Fruit fly (Drosophila melanogaster) whole organism: ENCODE measurements around the gene HLH4C.

Source experiments
- CG8478 ChIP-seq: fragments of >200 bp; optimal IDR thresholded peaks from 2 replicates; lab custom pipeline; 2018; ENCODE audit warnings: inconsistent platforms
- Dll ChIP-seq: fragments of >200 bp; optimal IDR thresholded peaks from 2 replicates; lab custom pipeline; 2017
- EcR ChIP-seq, 2 experiments: fragments of >200 bp; optimal IDR thresholded peaks; 2 replicates each; lab custom pipeline; 2017; ENCODE audit warnings: missing biosample characterization in 2 of 2, missing genetic modification characterization in 2 of 2, missing genetic modification reagents in 2 of 2
- pan ChIP-seq: fragments of >200 bp; optimal IDR thresholded peaks from 2 replicates; lab custom pipeline; 2017
- psq ChIP-seq: fragments of >200 bp; optimal IDR thresholded peaks from 2 replicates; lab custom pipeline; 2017
- usp ChIP-seq: fragments of >200 bp; optimal IDR thresholded peaks from 2 replicates; lab custom pipeline; 2017; ENCODE audit warnings: missing biosample characterization, missing genetic modification characterization, mixed read lengths

The HLH4C gene

DNA sequence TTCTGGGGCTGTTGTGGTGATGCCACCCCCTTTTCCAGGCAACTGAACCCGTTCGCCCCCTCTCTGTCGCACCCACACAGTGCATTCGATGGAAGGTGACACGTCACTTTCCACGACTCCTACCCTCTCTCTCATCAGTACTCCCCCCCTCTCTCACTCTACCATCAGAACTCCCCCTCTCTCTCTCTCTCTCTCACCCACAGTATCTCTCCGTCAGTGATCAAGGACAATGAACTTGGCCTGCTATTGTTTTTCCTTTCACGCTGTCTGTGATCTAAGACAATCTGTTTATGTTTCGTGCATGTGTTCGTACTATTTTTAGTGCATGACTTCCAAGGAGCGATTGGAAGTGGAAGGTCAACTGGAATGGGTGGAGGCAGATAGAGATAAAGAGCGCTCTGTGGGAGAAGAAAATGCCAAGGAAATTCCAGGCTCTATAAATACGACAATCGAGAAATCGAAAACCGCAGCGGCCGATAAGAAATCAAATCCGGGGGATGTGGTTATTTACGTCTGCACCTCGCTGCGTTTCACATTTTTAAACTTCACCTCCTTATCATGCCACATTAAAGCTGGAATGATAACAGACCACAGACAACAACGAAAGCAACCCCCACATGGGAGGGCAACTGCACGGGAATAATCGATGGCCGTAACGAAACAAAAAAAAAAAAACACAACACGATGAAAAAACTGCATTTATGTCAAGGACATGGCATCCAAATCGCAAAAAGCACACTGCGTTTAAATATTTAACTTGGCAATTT lies 31.1 kb upstream of the HLH4C start:
- TF ChIP-seq EcR (GFP tag; optimal IDR thresholded peaks at IDR 0.05; lab: Kevin White, UChicago) (peak in 1 of 2 experiments; percentile 75), CG8478 (no peak)

DNA sequence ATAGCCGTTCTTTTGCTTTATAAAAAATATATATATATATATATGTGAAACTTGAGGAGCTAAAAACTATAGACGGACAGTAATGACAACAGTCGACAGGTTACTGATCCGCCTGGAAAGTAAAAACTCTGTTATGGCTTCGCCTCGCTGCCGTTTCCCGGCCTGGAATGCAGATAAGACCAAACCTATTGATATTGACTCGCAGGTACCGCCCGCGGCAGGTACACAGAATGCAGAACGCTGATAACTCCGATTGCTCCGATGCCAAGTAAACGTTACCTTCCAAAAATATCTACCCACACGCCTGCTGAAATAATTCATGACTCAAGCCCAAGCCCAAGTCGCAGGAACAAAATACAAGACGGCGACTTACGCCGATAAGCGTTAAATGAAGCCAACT lies 30.2 kb upstream of the HLH4C start:
- no peak for TF ChIP-seq pan
- no peak for TF ChIP-seq CG8478
- no peak for TF ChIP-seq psq (lab: Kevin White, UChicago)
- no peak for TF ChIP-seq Dll (lab: Kevin White, UChicago)
- no peak for TF ChIP-seq usp (GFP tag; lab: Kevin White, UChicago)
- no peak for TF ChIP-seq EcR (GFP tag; optimal IDR thresholded peaks at IDR 0.05; lab: Kevin White, UChicago)

DNA sequence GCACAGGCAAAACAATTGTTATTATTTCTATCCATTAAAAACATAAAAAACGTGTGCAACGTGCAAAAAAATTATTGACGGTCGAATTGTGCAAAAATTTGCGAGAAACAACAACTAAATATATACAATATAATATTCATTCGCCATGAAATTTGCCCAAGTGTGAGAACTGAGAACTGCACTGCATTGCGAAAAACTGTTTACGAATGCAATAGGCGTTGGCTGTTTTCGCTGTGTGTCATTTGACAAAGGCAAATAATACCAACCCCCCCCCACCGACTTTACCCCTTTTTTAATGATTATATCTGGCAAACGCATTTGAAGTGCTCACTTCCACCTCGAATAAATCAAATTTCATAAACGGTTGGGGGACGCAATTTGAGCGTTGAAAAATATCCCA lies 27.8 kb upstream of the HLH4C start:
- TF ChIP-seq pan (no peak), EcR (GFP tag; optimal IDR thresholded peaks at IDR 0.05; lab: Kevin White, UChicago) (no peak), usp (GFP tag; lab: Kevin White, UChicago) (no peak), Dll (lab: Kevin White, UChicago) (no peak), CG8478 (no peak)

DNA sequence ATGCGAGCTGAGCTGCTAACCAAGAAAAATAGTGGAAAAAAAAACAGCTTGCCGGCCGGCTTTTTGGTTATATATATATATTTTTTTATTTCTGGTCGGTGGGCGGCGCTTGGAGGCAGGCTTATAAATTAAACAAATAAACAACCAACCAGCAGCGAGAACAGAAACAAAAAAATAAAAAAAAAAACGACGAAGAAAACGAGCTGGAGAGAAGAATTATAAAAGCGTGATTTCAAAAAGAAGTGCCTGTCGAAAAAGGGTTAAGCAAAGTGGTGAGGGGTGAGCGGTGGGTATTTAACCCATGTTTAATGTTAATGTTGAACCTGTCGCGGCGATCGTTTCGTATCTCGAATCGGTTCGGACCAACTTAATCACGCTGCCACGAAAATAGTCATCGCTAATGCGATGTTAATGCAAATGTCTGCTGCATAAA lies 24.0 kb upstream of the HLH4C start:
- no peak for TF ChIP-seq psq (lab: Kevin White, UChicago)
- TF ChIP-seq Dll (lab: Kevin White, UChicago) = no peak
- TF ChIP-seq EcR (GFP tag; optimal IDR thresholded peaks at IDR 0.05; lab: Kevin White, UChicago) = no peak
- no peak for TF ChIP-seq CG8478
- TF ChIP-seq pan = no peak
- no peak for TF ChIP-seq usp (GFP tag; lab: Kevin White, UChicago)

DNA sequence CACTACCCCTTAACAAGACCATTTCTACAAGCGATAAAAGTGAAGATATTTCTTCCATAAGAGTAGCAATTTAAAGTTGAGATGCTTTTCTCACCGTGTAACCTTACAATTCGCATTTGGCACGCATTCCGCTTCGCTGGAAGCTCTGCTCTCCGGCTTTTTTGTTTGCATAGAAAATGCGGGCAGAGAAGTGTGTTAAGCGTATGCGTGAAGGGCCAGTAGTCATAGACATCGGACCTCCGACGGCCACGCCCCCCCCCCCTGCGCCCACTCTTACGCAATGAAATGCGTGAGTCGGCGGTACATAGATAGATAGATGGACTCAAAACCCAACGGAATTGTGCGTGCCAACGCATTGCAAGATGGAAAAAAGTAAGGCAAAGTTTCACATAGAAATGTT lies 22.2 kb upstream of the HLH4C start:
- TF ChIP-seq psq (lab: Kevin White, UChicago) (no peak), pan (no peak), EcR (GFP tag; optimal IDR thresholded peaks at IDR 0.05; lab: Kevin White, UChicago) (no peak), CG8478 (no peak), usp (GFP tag; lab: Kevin White, UChicago) (no peak), Dll (lab: Kevin White, UChicago) (no peak)

DNA sequence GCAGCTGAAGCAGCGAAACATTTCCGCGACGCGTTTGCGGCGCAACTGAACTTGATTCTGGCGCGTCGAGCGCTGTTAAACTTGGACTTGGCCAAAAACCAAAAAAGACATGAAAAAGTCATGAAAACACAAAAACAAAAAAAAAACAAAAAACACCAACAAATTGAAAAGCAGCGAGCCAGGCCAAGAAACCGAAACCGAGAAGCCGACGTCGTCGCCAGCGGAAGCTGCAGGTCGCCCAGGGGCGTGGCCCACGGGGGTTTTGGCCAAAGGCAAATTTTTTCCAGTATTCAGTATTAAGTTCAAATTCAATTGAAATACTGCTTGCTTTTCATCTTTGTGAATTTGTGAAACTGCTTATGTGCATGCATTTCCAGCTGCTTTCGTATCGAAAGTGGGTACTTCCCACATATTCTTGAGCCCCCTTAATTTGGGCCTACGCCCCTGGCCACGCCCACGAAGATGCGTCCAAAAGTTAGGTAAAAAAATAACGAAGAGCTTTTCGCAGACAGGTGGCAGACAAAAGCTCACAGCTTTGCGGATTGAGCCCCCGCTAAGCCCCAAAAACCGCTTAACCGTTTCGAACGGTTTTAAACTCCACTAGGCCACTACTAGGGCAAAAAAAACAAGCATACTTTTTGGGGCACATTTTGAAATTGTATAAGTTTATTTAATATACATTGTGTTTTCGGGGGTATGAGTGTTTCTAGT lies 19.6 kb upstream of the HLH4C start, which contains the start of gene CG3009:
CG3009 (minus strand) TSS at position 51 of the 711 bp plus-strand sequence.
- TF ChIP-seq EcR (GFP tag; optimal IDR thresholded peaks at IDR 0.05; lab: Kevin White, UChicago) (no peak), Dll (lab: Kevin White, UChicago) (no peak), pan (no peak), CG8478 (no peak), psq (lab: Kevin White, UChicago) (no peak), usp (GFP tag; lab: Kevin White, UChicago) (no peak)

DNA sequence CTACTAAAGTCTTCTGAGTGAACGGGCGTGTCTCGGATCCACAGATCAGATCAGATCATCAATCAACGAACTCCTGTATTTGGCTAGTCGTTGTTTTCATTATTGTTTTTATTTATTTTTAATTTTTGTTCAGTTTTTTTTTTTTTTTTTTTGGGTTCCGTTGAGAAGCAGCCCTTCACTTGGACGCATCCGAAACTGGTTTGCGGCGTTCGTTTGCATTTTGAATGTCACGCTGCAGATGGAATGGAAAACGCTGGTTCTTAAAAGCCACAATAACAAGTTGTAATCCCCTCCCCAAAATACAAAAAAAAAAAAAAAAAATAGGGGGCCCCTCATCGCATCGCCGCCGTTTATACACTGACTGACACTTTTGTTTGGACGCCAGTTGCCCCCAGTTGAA lies 16.9 kb upstream of the HLH4C start:
- TF ChIP-seq CG8478 = no peak
- TF ChIP-seq Dll (lab: Kevin White, UChicago) = no peak
- no peak for TF ChIP-seq pan
- TF ChIP-seq psq (lab: Kevin White, UChicago) = no peak
- TF ChIP-seq EcR (GFP tag; optimal IDR thresholded peaks at IDR 0.05; lab: Kevin White, UChicago) = no peak
- no peak for TF ChIP-seq usp (GFP tag; lab: Kevin White, UChicago)

DNA sequence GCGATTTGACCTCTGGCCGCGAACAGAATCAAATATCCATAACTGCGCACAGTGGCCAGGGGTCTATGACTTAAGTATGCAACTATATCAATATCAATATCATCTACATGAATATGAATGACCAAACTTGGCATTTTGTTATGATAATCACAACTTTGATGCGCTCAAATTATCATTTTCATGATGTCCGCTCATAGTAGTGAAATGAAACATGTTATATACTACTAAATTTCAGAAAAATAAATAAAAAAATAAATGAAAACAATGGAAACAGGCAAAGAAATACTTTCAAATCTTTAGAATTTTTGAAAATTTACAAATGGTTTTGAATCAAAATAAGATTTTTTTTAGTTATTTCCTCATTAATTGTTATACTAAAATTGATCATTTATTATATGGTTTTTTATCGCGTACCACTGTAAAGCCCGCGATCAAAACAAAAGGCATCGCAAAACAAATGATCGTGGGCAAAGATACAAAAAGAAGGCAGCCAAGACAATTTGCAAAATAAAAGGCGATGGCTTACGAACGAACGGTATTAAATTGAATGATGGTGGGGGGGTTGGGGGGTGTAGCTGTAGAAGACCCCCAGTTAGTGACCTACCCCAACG lies 13.5 kb upstream of the HLH4C start:
- TF ChIP-seq EcR (GFP tag; optimal IDR thresholded peaks at IDR 0.05; lab: Kevin White, UChicago) (no peak), pan (no peak), CG8478 (no peak), usp (GFP tag; lab: Kevin White, UChicago) (no peak), psq (lab: Kevin White, UChicago) (no peak), Dll (lab: Kevin White, UChicago) (no peak)

DNA sequence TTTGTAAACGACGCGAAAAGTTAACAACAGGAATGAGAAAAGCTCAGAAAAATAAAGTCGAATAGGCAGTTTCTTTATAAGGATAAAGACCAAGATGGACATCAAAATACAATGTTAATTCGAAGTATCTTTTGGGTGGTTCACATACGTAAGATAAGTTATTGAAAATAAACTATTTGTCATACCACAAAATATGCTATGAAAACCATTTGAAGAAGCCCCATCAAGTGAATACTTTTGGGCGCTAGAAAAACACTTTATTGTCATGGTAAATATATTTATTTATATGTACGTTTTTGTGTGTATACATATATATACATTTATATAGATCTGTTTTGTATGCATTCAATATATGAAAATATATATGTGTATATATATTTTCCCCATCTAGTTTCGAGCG lies 10.7 kb upstream of the HLH4C start:
- TF ChIP-seq psq (lab: Kevin White, UChicago) (no peak), Dll (lab: Kevin White, UChicago) (no peak), usp (GFP tag; lab: Kevin White, UChicago) (no peak), EcR (GFP tag; optimal IDR thresholded peaks at IDR 0.05; lab: Kevin White, UChicago) (no peak), pan (no peak), CG8478 (no peak)

DNA sequence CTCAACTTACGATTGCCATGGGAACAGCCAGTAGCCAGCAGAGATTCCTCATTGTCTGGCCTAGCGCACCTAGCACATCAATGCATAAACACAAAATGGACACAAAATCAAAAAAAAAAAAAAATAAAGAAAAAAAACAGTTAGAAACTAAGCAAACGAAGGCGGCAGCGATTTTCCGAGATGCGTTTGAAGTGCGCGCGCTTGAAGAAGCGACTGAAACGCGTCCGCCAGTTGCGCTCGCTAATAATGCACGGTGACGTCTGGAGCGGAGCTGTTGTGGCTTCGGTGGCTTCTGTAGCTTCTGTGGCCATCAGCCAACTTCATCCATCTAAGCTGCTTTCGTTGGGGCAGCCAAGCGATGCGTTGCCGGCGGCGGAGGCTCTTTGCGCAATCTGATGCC lies 7.2 kb upstream of the HLH4C start, which contains the start of gene CG15473:
CG15473 (minus strand) TSS at position 101 of the 400 bp plus-strand sequence.
- TF ChIP-seq Dll (lab: Kevin White, UChicago) = no peak
- no peak for TF ChIP-seq pan
- TF ChIP-seq psq (lab: Kevin White, UChicago) = no peak
- no peak for TF ChIP-seq EcR (GFP tag; optimal IDR thresholded peaks at IDR 0.05; lab: Kevin White, UChicago)
- TF ChIP-seq CG8478 = no peak
- TF ChIP-seq usp (GFP tag; lab: Kevin White, UChicago) = no peak

DNA sequence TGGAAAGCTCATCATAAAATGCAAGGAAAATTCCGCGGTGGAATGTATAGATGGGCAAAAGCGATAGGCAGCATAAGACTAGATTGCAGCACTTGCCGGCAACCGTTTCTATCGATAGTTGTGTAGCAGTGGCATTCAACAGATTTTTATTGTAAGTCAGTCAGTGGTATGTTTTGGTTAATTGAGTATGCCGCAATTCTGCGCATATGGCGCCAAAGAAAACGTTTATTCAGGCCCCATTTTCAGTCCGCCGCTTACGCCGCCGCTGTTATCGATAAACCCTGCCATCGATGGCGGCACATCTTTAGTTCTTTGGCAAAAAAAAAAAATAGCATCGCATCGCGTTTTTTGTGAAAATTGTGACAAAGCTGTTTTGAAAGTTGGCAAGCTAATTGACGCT lies 2.5 kb upstream of the HLH4C start, which contains the start of the genes Cbp80 and Torsin:
Cbp80 (plus strand) TSS at position 265 of the 400 bp plus-strand sequence.
Torsin (minus strand) TSS at position 282 of the 400 bp plus-strand sequence.
- TF ChIP-seq psq (lab: Kevin White, UChicago) = no peak
- TF ChIP-seq EcR (GFP tag; optimal IDR thresholded peaks at IDR 0.05; lab: Kevin White, UChicago) = no peak
- TF ChIP-seq usp (GFP tag; lab: Kevin White, UChicago) = no peak
- no peak for TF ChIP-seq pan
- TF ChIP-seq Dll (lab: Kevin White, UChicago) = no peak
- no peak for TF ChIP-seq CG8478
